Worm (Caenorhabditis elegans): ENCODE data around the gene F16B4.6.

F16B4.6 gene

DNA sequence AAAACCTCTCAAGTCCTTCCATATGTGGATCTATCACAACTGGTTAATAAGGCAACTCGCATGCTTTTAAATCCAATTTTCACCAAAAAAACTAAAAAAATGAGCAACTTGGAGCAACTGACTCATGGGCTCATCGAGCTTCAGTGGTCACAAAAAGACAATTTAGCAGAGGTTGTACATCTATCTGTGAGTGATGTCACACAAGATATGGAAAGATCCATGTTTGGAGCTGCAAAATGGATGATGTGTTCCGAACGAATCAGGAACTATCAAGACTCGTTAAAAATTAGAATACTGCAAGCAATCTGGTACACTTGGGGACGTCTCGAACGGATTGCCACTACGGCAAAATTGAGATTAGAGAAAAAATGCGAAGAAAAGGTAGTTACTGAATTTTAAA is 24.6 kb downstream of the F16B4.6 start:
- TF ChIP-seq dao-5 (tag; optimal IDR thresholded peaks at IDR 0.05) (no peak), W03F9.2 (tag; optimal IDR thresholded peaks at IDR 0.05) (no peak), him-1 (tag; optimal IDR thresholded peaks at IDR 0.05) (no peak)

DNA sequence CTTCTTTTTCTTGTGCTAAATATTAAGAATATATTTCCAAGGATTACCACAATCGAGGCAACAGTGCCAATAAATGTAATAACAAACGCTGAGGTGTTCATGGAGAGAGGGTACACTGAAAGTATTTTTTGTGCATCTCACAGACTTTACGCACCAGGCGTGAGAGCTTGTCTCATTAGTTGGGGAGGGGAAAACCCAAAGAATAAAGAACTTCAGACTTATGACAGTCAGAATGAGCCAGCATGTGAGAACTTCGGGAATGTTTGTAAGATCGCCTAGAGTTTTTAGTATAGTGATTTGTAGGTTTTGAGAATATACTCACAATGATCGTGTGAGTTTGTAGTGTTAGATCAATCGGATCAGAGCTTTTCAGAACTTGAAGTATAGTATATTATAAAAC is 27.7 kb downstream of the F16B4.6 start, which contains the start of gene srbc-41:
TSS of gene srbc-41 (minus strand) at position 101 of the 400 bp plus-strand sequence.
- TF ChIP-seq dao-5 (tag; optimal IDR thresholded peaks at IDR 0.05): no peak
- no peak for TF ChIP-seq him-1 (tag; optimal IDR thresholded peaks at IDR 0.05)
- TF ChIP-seq W03F9.2 (tag; optimal IDR thresholded peaks at IDR 0.05): no peak

DNA sequence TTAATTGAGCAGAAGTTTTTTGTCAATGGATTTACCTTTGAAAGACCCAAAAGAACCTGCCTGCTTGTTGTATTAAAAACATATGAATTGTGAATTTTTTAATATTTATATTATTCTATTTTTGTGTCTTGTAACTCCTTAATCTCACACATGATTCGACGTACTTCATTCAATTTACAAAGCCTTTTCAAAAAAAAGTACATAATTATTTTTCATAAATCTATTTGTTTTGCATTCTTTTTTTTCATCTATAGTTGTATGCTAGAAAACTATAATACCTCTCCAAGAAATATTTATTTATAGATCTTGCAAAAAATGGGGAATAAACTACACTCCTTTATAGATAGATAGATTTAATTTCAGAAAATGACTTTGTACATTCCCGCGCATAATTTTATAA is 31.8 kb downstream of the F16B4.6 start, which contains the start of gene nhr-179:
TSS of gene nhr-179 (minus strand) at position 101 of the 400 bp plus-strand sequence.
- TF ChIP-seq dao-5 (tag; optimal IDR thresholded peaks at IDR 0.05) (no peak), W03F9.2 (tag; optimal IDR thresholded peaks at IDR 0.05) (no peak), him-1 (tag; optimal IDR thresholded peaks at IDR 0.05) (no peak)

DNA sequence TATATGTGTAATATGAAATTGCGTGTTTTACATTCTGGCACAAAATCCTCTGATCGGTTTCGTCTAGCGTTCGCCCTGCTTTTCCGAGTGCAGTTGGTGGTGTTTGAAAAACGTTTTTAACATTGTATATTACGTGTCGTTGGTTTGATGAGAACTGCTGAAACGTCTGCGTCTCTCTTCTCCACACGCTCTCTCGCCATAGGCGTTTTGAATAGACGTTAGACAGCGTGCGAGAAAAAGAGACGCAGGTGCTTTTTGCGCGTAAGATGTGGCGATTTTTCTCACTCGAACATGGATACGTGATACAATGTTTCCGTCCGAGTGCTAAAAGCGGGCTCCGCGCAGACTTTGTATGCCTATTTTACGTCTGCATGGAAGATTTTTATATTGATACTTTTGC is 33.5 kb downstream of the F16B4.6 start:
- TF ChIP-seq W03F9.2 (tag; optimal IDR thresholded peaks at IDR 0.05): no peak
- TF ChIP-seq dao-5 (tag; optimal IDR thresholded peaks at IDR 0.05): no peak
- no peak for TF ChIP-seq him-1 (tag; optimal IDR thresholded peaks at IDR 0.05)

DNA sequence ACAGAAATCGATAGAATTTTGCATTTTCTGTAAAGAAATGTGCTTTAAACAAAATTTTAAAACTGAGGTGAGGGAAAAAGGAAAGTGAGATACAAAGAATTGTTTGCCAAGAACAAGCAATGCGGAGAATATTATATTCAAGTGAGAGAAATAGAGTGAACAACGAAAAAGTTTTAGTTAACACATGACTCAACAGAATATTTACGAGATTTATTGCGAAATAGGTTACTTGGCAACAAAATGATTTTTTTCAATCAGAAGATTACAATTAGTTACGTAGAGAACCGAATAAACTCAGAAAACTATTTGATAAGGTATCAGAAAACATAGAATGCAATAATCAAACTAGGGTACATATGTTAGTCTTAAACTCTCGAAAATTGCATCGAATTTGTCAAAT is 34.5 kb downstream of the F16B4.6 start, which contains the start of gene nhr-117:
TSS of gene nhr-117 (minus strand) at position 27 of the 400 bp plus-strand sequence.
- TF ChIP-seq him-1 (tag; optimal IDR thresholded peaks at IDR 0.05): no peak
- TF ChIP-seq W03F9.2 (tag; optimal IDR thresholded peaks at IDR 0.05): no peak
- no peak for TF ChIP-seq dao-5 (tag; optimal IDR thresholded peaks at IDR 0.05)

DNA sequence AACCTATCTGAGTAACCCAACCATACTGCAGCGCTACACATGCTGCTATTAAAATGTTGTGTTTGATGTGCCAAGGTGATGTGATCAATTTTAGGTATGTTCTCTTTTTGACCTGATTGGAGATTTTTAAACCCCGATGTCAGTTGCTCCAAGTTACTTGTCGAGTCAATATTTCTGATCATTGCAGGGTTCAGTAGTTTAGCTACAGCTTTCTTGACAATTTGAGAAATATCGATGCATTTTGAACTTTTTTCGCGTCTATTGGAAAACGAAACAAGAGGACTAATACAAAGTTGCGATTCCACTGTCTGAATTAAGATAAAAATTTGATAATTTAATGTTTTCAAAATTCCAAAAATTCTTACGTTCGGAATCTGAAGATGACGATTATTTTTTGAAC is 36.4 kb downstream of the F16B4.6 start:
- TF ChIP-seq dao-5 (tag; optimal IDR thresholded peaks at IDR 0.05): no peak
- no peak for TF ChIP-seq him-1 (tag; optimal IDR thresholded peaks at IDR 0.05)
- no peak for TF ChIP-seq W03F9.2 (tag; optimal IDR thresholded peaks at IDR 0.05)

DNA sequence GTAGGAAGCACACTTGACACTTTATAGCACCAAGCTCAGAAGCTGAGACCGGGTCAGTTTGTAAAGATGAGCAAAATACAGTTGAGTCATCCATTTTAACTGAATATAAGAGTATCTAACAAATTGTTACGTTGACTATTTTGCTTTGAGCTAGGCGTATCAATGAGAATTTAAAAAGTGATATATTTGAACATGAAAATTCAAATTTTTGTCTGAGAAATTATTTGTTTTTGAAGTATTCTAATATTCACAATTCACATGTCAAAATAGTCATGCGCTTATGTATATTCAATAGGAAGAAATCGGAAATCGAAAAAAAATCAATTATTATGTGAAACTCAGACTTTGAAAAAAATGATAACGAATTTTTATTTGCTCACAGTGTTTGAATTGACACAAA is 37.3 kb downstream of the F16B4.6 start, which contains the start of gene nhr-110:
TSS of gene nhr-110 (minus strand) at position 101 of the 400 bp plus-strand sequence.
- TF ChIP-seq W03F9.2 (tag; optimal IDR thresholded peaks at IDR 0.05) (no peak), dao-5 (tag; optimal IDR thresholded peaks at IDR 0.05) (no peak), him-1 (tag; optimal IDR thresholded peaks at IDR 0.05) (no peak)

DNA sequence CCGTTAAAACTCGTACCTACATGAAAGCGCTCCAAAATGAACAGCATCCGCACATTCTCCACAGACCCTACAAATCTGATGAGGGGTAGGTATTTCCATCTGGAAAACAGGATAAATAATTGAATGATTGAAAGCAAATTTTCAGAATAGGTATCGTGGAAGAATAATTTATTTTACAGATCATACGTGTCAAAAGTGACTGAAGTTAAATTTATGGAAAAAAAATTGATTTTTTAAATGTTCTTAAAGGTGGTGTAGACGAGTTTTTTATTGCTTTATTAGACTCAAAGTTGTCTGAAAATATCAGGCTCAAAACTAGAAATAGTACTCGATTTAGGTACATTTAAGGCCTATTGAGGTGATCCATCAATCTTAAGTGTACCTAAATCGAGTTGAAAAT is 39.7 kb downstream of the F16B4.6 start, which contains the start of gene nhr-237:
TSS of gene nhr-237 (minus strand) at position 101 of the 400 bp plus-strand sequence.
- no peak for TF ChIP-seq him-1 (tag; optimal IDR thresholded peaks at IDR 0.05)

DNA sequence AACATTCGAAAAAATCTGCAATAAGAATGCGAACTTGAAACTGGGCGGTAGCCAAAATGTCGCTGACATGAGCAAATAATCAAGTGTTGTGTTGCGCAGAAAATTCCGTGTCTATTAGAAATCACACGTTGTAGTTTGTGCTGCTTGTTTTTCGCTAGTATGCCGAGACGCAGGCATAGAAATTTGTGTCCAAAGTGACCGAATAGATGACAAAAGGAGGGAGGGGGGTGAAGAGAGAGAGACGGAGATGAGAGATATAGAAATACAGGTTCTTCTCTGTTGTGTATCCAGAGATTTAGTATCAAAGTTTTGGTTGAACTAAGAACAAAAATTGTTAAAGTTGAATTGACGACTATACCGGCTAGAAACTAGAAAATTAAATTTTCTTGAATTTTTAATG is 40.3 kb downstream of the F16B4.6 start:
- no peak for TF ChIP-seq him-1 (tag; optimal IDR thresholded peaks at IDR 0.05)

DNA sequence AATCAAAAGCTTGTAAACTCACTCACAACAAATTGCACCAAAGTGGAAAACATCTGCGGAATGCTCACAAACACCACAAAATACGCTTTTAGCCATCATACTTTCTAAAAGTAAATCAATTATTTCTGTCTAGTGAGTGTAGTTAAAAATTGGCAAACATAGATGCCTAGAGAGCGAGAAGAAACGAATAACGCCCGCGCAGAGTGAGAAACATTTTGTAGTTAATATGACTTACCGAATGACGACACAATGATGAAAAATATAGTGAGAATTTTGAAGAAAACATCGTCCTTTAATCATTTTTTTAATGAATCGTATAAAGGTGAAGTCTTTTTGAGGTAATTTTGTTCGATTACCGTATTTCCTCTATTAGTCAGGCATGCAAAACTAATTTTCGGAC is 42.3 kb downstream of the F16B4.6 start, which contains the start of gene nhr-238:
TSS of gene nhr-238 (minus strand) at position 104 of the 400 bp plus-strand sequence.
- TF ChIP-seq him-1 (tag; optimal IDR thresholded peaks at IDR 0.05): no peak
- no peak for TF ChIP-seq dao-5 (tag; optimal IDR thresholded peaks at IDR 0.05)
- no peak for TF ChIP-seq W03F9.2 (tag; optimal IDR thresholded peaks at IDR 0.05)

DNA sequence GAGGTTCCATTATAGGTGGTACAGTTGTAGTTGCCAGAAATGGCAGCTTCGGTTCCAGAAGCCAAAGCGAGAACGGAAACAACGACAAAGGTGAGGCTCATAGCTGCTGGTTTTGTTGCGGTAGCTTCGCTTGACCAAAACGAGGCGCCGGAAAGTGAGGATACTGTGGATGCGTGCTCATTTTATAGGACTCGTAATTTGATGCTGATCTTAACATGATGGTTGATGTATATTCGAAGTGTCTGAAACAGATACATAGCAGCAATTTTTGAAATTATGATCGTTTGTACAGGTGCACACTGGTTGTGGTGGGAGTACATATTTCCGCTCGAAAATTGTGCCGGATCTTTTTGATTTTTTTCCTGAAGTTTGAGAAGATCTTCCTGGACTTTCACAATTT is 44.1 kb downstream of the F16B4.6 start, which contains the start of gene Y46H3D.8:
TSS of gene Y46H3D.8 (minus strand) at position 101 of the 400 bp plus-strand sequence.
- TF ChIP-seq W03F9.2 (tag; optimal IDR thresholded peaks at IDR 0.05) (no peak), dao-5 (tag; optimal IDR thresholded peaks at IDR 0.05) (no peak), him-1 (tag; optimal IDR thresholded peaks at IDR 0.05) (no peak)

DNA sequence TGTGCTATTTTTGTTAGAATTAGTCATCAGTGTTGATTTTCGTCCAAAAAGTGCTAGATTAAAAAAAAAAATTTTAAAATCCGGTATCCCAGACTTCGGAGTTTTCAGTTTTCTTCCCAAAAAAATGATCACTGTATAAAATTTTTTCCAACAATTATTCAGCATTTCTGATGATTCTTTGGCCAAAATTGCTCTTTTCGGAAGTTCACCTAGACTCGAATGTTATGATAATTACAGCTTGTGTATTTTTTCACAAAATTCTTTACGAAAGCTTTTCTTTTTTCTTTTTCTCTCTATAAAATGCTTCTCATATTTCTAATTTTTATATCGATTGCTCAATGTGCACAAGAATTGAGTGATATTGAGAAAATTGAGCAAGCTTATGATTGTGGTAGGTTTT is 44.7 kb downstream of the F16B4.6 start, which contains the start of gene irld-17:
TSS of gene irld-17 (plus strand) at position 301 of the 400 bp plus-strand sequence.
- TF ChIP-seq him-1 (tag; optimal IDR thresholded peaks at IDR 0.05): no peak
- no peak for TF ChIP-seq dao-5 (tag; optimal IDR thresholded peaks at IDR 0.05)
- TF ChIP-seq W03F9.2 (tag; optimal IDR thresholded peaks at IDR 0.05): no peak

DNA sequence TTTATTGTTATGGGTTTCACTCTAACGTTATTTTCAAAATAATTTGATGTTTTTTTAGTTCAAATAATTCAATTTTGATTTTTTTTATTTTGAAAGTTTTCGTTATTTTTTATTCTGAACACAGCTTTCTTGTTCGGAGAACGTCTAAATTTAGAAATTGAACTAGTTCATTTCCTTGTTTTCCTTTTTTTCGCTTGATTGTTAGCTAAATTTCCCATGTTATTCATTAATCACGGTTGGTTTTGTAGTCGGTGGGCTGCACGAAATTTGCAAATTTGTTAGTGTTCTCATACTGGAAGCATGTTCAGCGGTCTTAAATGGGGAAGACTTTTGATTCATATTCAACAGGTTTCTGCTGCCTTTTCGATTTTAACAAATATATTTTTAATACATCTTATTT is 48.9 kb downstream of the F16B4.6 start, which contains the start of gene str-222:
TSS of gene str-222 (plus strand) at position 301 of the 400 bp plus-strand sequence.
- TF ChIP-seq dao-5 (tag; optimal IDR thresholded peaks at IDR 0.05): no peak
- TF ChIP-seq him-1 (tag; optimal IDR thresholded peaks at IDR 0.05): no peak
- TF ChIP-seq W03F9.2 (tag; optimal IDR thresholded peaks at IDR 0.05): no peak

Data from whole organism, L4/young adult.